Worm (Caenorhabditis elegans): Measurements from ENCODE around the gene ZK616.3.

The ZK616.3 gene

DNA sequence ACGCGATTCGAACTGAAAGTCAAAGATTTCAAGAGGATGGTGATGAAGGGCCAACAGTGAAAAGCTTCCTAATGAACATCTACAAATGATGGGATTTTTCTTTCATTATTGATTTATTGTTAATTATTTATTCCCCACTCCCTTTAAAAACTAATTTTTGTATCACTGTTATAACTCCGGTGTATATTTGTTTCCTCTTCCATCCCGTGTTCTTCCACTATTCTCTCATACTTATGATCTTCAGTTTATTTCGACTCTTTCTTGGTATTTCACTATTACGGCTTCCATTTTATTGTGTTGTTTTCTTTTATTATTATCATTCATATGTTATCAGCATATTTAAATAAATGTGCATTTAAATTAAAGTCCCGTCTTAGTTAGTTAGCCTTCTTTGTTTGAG is 22.5 kb upstream of the ZK616.3 start (continued):
- TF ChIP-seq atf-7 (tag; optimal IDR thresholded peaks at IDR 0.05) (no peak), bed-2 (GFP tag; IDR thresholded peaks at IDR 0.05) (no peak), Y95B8A.8 (GFP tag; IDR thresholded peaks at IDR 0.05) (no peak), hlh-26 (GFP tag; conservative IDR thresholded peaks at IDR 0.05) (no peak), F10E7.11 (tag; optimal IDR thresholded peaks at IDR 0.05) (no peak), lsy-27 (tag; optimal IDR thresholded peaks at IDR 0.05; ENCODE audit: borderline replicate concordance, insufficient read depth) (no peak), chd-7 (tag; optimal IDR thresholded peaks at IDR 0.05) (no peak), snpc-1.3 (tag; optimal IDR thresholded peaks at IDR 0.05; ENCODE audit: insufficient read depth) (peak; percentile 34), ZK185.1 (tag; optimal IDR thresholded peaks at IDR 0.05; ENCODE audit: poor library complexity, severe bottlenecking) (peak; percentile 24)

DNA sequence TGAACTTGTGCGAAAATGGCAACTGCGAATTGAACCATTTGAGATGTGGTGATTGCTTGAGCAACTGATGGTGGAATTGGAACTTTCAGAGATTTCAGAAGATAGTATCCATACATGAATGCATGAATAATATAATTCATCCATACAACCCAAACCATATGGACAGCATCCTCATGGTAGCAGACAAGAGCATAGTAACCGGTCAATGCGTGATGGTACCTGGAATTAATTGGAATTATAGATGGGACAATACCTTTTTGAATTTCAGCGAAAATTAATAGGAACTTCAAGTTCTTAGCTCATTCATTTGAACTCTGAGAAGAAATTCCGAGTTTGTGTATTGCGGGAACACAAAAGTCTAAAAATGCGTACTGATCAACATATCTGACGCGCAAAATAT is 21.9 kb upstream of the ZK616.3 start:
- TF ChIP-seq cebp-2 (GFP tag; IDR thresholded peaks at IDR 0.05) (0 out of 2 replicates have a peak, but pooled peaks have one; percentile 4), Y53G8AR.9 (GFP tag; conservative IDR thresholded peaks at IDR 0.05) (0 out of 2 replicates have a peak, but pooled peaks have one; percentile 9), zim-3 (tag; optimal IDR thresholded peaks at IDR 0.05) (peak; percentile 35), ama-1 (optimal IDR thresholded peaks at IDR 0.05) (no peak), ama-1 (GFP tag; optimal IDR thresholded peaks at IDR 0.05) (no peak), F52B5.7 (tag; optimal IDR thresholded peaks at IDR 0.05) (peak; percentile 51), F10E7.11 (tag; optimal IDR thresholded peaks at IDR 0.05) (no peak), Y56A3A.18 (GFP tag; IDR thresholded peaks at IDR 0.05) (0 out of 2 replicates have a peak, but pooled peaks have one; percentile 7)

DNA sequence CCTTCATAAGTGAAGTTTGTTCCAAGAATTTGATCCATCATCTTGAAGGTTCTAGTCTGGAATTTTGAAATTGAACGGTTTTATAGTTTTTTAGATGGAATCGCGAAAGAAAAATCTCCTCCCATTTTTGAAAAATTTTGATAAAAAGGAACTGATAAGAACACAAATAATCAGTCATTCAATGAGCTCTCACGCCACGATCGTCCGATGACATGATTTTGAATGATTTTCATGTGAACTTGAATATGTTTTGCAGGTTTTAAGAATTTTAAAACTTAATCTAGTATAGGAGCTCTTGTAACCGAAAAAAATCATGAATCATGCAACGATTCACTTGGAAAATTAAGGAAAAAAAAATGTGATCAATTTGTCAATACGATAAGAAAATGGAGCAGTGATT is 19.8 kb upstream of the ZK616.3 start, which contains the start of gene elo-5:
Gene elo-5, minus strand, starts transcription at position 56 of the 400 bp plus-strand sequence.
- TF ChIP-seq sea-2 (GFP tag; IDR thresholded peaks at IDR 0.05), result no peak
- TF ChIP-seq nhr-80 (tag; optimal IDR thresholded peaks at IDR 0.05), result peak; percentile 77

DNA sequence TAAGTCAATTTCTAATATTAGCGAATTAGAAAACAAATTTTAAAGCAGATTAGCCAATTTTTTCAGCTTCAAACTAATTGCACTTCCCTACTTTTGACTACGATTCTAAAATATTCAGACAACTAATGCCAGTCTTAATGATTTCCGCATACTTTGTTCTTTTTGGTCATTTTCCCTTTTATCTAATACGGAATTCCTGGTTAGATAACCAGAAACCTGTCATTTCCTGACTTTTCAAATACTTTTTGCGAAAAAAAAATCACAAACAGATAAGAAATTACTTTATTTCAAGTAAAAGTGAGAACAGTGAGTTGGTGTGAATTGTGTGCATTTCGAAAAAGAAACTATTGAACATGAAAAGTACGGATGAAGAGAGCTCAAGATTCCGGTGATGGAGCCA is 16.7 kb upstream of the ZK616.3 start:
- no peak for TF ChIP-seq repo-1 (tag; optimal IDR thresholded peaks at IDR 0.05)
- peak; percentile 67 for TF ChIP-seq nhr-80 (tag; optimal IDR thresholded peaks at IDR 0.05)

DNA sequence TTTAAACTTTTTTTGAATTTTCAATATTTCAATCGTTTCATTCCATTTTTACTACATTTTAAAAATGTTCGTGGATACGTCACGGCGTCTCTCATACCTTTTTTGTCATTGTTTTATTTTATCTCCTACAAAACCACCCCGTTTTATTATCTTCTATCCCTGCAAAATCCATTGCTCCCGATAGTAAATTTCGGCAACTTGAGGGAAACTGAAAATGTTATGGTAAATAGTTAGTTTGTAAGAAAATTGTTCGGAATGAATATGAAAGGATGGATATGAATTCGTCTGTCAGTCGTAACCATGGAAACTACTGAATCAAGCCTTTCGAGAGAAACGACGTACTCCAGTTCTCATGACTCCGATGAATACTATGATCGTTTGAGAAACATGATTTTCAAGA is 15.5 kb upstream of the ZK616.3 start, which contains the start of gene F41H10.2:
Gene F41H10.2, plus strand, starts transcription at position 301 of the 400 bp plus-strand sequence.
- TF ChIP-seq atf-7 (tag; optimal IDR thresholded peaks at IDR 0.05) (no peak), Y53F4B.3 (GFP tag; IDR thresholded peaks at IDR 0.05) (no peak), lin-40 (tag; optimal IDR thresholded peaks at IDR 0.05) (no peak), F57C9.4 (tag; optimal IDR thresholded peaks at IDR 0.05) (no peak), dox-1 (GFP tag; IDR thresholded peaks at IDR 0.05) (no peak), F57A8.1 (GFP tag; optimal IDR thresholded peaks at IDR 0.05) (no peak)

DNA sequence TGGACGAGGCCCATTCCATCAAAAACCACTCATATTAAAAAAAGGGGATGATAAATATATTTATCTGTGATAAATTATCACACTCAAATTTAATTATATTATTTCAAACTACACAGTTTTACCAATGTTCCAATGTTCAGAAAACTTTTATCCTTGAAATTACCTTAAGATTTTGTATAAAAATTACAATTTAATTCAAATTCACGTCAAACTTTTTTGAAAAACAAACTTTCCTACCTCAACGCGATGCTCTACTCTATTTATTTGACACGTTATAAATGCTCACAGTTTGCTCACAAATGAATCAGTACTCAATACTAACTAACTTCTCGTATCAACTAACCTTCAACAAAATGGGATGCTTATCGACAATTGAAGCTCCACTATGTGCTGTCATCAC is 14.3 kb upstream of the ZK616.3 start, which contains the start of gene F41H10.1:
Gene F41H10.1, plus strand, starts transcription at position 301 of the 400 bp plus-strand sequence.
- TF ChIP-seq snpc-4 (GFP tag; optimal IDR thresholded peaks at IDR 0.05), result no peak
- no peak for TF ChIP-seq snpc-4 (tag; optimal IDR thresholded peaks at IDR 0.05)
- TF ChIP-seq nfyb-1 (GFP tag; IDR thresholded peaks at IDR 0.05), result no peak
- no peak for TF ChIP-seq F55B11.4 (tag; optimal IDR thresholded peaks at IDR 0.05; ENCODE audit: borderline replicate concordance, insufficient read depth)
- TF ChIP-seq zim-3 (tag; optimal IDR thresholded peaks at IDR 0.05), result no peak
- no peak for TF ChIP-seq snpc-1.3 (tag; optimal IDR thresholded peaks at IDR 0.05; ENCODE audit: insufficient read depth)
- no peak for TF ChIP-seq tbp1 (GFP tag; optimal IDR thresholded peaks at IDR 0.05)
- no peak for TF ChIP-seq snpc-1.1 (tag; optimal IDR thresholded peaks at IDR 0.05; ENCODE audit: insufficient read depth)
- no peak for TF ChIP-seq F57C9.4 (tag; optimal IDR thresholded peaks at IDR 0.05)
- no peak for TF ChIP-seq dpff-1 (tag; optimal IDR thresholded peaks at IDR 0.05)
- TF ChIP-seq ama-1 (optimal IDR thresholded peaks at IDR 0.05), result no peak
- TF ChIP-seq ama-1 (GFP tag; optimal IDR thresholded peaks at IDR 0.05), result no peak
- TF ChIP-seq Y53G8AR.9 (GFP tag; conservative IDR thresholded peaks at IDR 0.05), result no peak
- no peak for TF ChIP-seq chd-7 (tag; optimal IDR thresholded peaks at IDR 0.05)
- TF ChIP-seq C17E4.6 (GFP tag; IDR thresholded peaks at IDR 0.05), result no peak
- no peak for TF ChIP-seq unc-62 (GFP tag; optimal IDR thresholded peaks at IDR 0.05)
- TF ChIP-seq let-607 (tag; optimal IDR thresholded peaks at IDR 0.05), result no peak
- no peak for TF ChIP-seq ceh-27 (GFP tag; optimal IDR thresholded peaks at IDR 0.05)
- TF ChIP-seq pha-4 (tag; optimal IDR thresholded peaks at IDR 0.05), result no peak

Data from whole organism, young adult.